Worm (Caenorhabditis elegans) whole organism, L4 larva: Measurements from ENCODE around the gene K11H12.5.
A peak's percentile ranks its signal among the peaks of the same experiment; 100 is the strongest.

ENCODE experiments used
- F26F4.8 ChIP-seq: fragments of 200-800 bp; sonication (Bioruptor generic); conservative IDR thresholded peaks from 2 replicates; pipeline ENCODE4 v1.3.6; 2022; ENCODE audit warnings: missing genetic modification characterization, missing compliant biosample characterization
- F37D6.2 ChIP-seq: sonication (generic microtip); optimal IDR thresholded peaks from 2 replicates; lab custom pipeline; 2016; ENCODE audit warnings: mild to moderate bottlenecking, missing genetic modification characterization, missing compliant biosample characterization
- T20F7.1 ChIP-seq: fragments of 200-800 bp; sonication (Bioruptor generic); optimal IDR thresholded peaks from 2 replicates; lab custom pipeline; 2018; ENCODE audit warnings: mild to moderate bottlenecking, missing genetic modification characterization, missing compliant biosample characterization
- T26A8.4 ChIP-seq: fragments of 200-800 bp; sonication (Bioruptor generic); IDR thresholded peaks from 2 replicates; pipeline ENCODE4 v1.3.6; 2022; ENCODE audit warnings: missing genetic modification characterization, missing compliant biosample characterization
- Y105C5A.15 ChIP-seq: fragments of 200-800 bp; sonication (Bioruptor generic); IDR thresholded peaks from 2 replicates; pipeline ENCODE4 v1.3.6; 2022; ENCODE audit warnings: missing genetic modification characterization, missing compliant biosample characterization
- Y75B8A.6 ChIP-seq: fragments of 200-800 bp; sonication (Bioruptor generic); IDR thresholded peaks from 2 replicates; pipeline ENCODE4 v1.3.6; 2022; ENCODE audit warnings: missing genetic modification reagents, missing genetic modification characterization, missing compliant biosample characterization
- ZK337.2 ChIP-seq: fragments of 200-800 bp; sonication (Bioruptor generic); IDR thresholded peaks from 2 replicates; pipeline ENCODE4 v1.3.6; 2022; ENCODE audit warnings: missing genetic modification reagents, missing genetic modification characterization, missing compliant biosample characterization
- ZK546.5 ChIP-seq, 2 experiments: sonication (generic microtip); optimal IDR thresholded peaks; 2 replicates each; lab custom pipeline; 2017; ENCODE audit warnings: missing biosample characterization in 2 of 2, missing genetic modification characterization in 2 of 2
- aha-1 ChIP-seq: fragments of 150-350 bp; peaks from one replicate; lab custom pipeline; 2014; ENCODE audit warnings: missing biosample characterization, missing genetic modification characterization
- ama-1 ChIP-seq: fragments of 150-350 bp; optimal IDR thresholded peaks from 2 replicates; lab custom pipeline; 2014; ENCODE audit warnings: inconsistent platforms, mixed read lengths
- ceh-28 ChIP-seq: fragments of 150-350 bp; optimal IDR thresholded peaks from 2 replicates; lab custom pipeline; 2014; ENCODE audit warnings: missing biosample characterization, missing genetic modification reagents, missing genetic modification characterization
- ceh-44 ChIP-seq: fragments of 200-800 bp; sonication (Bioruptor generic); IDR thresholded peaks from 2 replicates; pipeline ENCODE4 v1.3.6; 2022; ENCODE audit warnings: missing genetic modification reagents, missing genetic modification characterization, missing compliant biosample characterization
- ceh-82 ChIP-seq: sonication (generic microtip); optimal IDR thresholded peaks from 2 replicates; lab custom pipeline; 2017; ENCODE audit warnings: missing biosample characterization, missing genetic modification characterization
- ces-1 ChIP-seq: fragments of 150-350 bp; sonication (generic microtip); optimal IDR thresholded peaks from 4 replicates; lab custom pipeline; 2014; ENCODE audit warnings: missing biosample characterization, missing genetic modification reagents, missing genetic modification characterization
- cey-2 ChIP-seq: sonication (generic microtip); optimal IDR thresholded peaks from 3 replicates; lab custom pipeline; 2017; ENCODE audit warnings: missing genetic modification characterization, mild to moderate bottlenecking, missing compliant biosample characterization, antibody characterized with exemption, borderline replicate concordance; ENCODE audit not compliant: insufficient read depth
- daf-12 ChIP-seq: fragments of 150-350 bp; optimal IDR thresholded peaks from 2 replicates; lab custom pipeline; 2014; ENCODE audit warnings: missing biosample characterization, missing genetic modification reagents, missing genetic modification characterization
- daf-16 ChIP-seq, 3 experiments: sonication (generic microtip); optimal IDR thresholded peaks; 2 replicates each; lab custom pipeline; 2016 to 2017; ENCODE audit warnings: missing genetic modification characterization in 3 of 3, missing genetic modification reagents in 3 of 3, mild to moderate bottlenecking in 2 of 3, missing compliant biosample characterization in 2 of 3, missing biosample characterization in 1 of 3, moderate library complexity in 1 of 3
- daf-8 ChIP-seq: fragments of 200-800 bp; sonication (Bioruptor generic); IDR thresholded peaks from 2 replicates; pipeline ENCODE4 v1.3.6; 2022; ENCODE audit warnings: missing genetic modification characterization, missing compliant biosample characterization
- dve-1 ChIP-seq: sonication (generic microtip); optimal IDR thresholded peaks from 2 replicates; lab custom pipeline; 2017; ENCODE audit warnings: antibody characterized with exemption, mild to moderate bottlenecking, missing genetic modification characterization, missing compliant biosample characterization; ENCODE audit not compliant: insufficient read depth
- egl-43 ChIP-seq: fragments of 200-800 bp; sonication (Bioruptor generic); IDR thresholded peaks from 2 replicates; pipeline ENCODE4 v1.3.6; 2022; ENCODE audit warnings: missing genetic modification reagents, missing genetic modification characterization, missing compliant biosample characterization
- fkh-10 ChIP-seq: fragments of 150-350 bp; optimal IDR thresholded peaks from 2 replicates; lab custom pipeline; 2014; ENCODE audit warnings: missing biosample characterization, missing genetic modification reagents, missing genetic modification characterization
- gei-8 ChIP-seq: fragments of 200-800 bp; sonication (Bioruptor generic); optimal IDR thresholded peaks from 2 replicates; lab custom pipeline; 2018; ENCODE audit warnings: mild to moderate bottlenecking, missing genetic modification characterization, missing compliant biosample characterization
- hif-1 ChIP-seq, 2 experiments: sonication (generic microtip); optimal IDR thresholded peaks; 2 replicates each; lab custom pipeline; 2016 to 2017; ENCODE audit warnings: missing compliant biosample characterization in 2 of 2, missing genetic modification characterization in 2 of 2, missing genetic modification reagents in 2 of 2, missing genotype in 2 of 2, mild to moderate bottlenecking in 1 of 2
- hmg-1.1 ChIP-seq: fragments of 200-800 bp; sonication (Bioruptor generic); IDR thresholded peaks from 2 replicates; pipeline ENCODE4 v1.3.6; 2022; ENCODE audit warnings: missing genetic modification reagents, missing genetic modification characterization, missing compliant biosample characterization
- jun-1 ChIP-seq: fragments of 150-350 bp; optimal IDR thresholded peaks from 2 replicates; lab custom pipeline; 2014; ENCODE audit warnings: missing biosample characterization, missing genetic modification reagents, missing genetic modification characterization
- lin-15B ChIP-seq: fragments of 150-350 bp; sonication (generic microtip); optimal IDR thresholded peaks from 3 replicates; lab custom pipeline; 2014; ENCODE audit warnings: missing biosample characterization, missing genetic modification characterization
- lin-39 ChIP-seq: fragments of 150-350 bp; optimal IDR thresholded peaks from 2 replicates; lab custom pipeline; 2014; ENCODE audit warnings: missing biosample characterization, missing genetic modification reagents, missing genetic modification characterization
- lsy-2 ChIP-seq, 2 experiments: fragments of 150-350 bp in 1 of 2; sonication (generic microtip) in 1 of 2; optimal IDR thresholded peaks; 2 replicates each; lab custom pipeline; 2014 to 2017; ENCODE audit warnings: missing biosample characterization in 2 of 2, missing genetic modification characterization in 2 of 2
- madf-5 ChIP-seq, 2 experiments: fragments of 200-800 bp; sonication (Bioruptor generic); IDR thresholded peaks; 2 replicates each; pipeline ENCODE4 v1.3.6; 2022; ENCODE audit warnings: missing compliant biosample characterization in 2 of 2, missing genetic modification characterization in 2 of 2
- mes-2 ChIP-seq: sonication (generic microtip); optimal IDR thresholded peaks from 2 replicates; lab custom pipeline; 2016; ENCODE audit warnings: missing genotype, mild to moderate bottlenecking, missing genetic modification characterization, missing compliant biosample characterization; ENCODE audit not compliant: poor library complexity, severe bottlenecking
- mxl-2 ChIP-seq: fragments of 200-800 bp; sonication (Bioruptor generic); conservative IDR thresholded peaks from 2 replicates; pipeline ENCODE4 v1.3.6; 2022; ENCODE audit warnings: missing genetic modification reagents, missing genetic modification characterization, missing compliant biosample characterization
- mxl-3 ChIP-seq: fragments of 200-800 bp; sonication (Bioruptor generic); optimal IDR thresholded peaks from 2 replicates; lab custom pipeline; 2018; ENCODE audit warnings: mild to moderate bottlenecking, missing genetic modification characterization, missing compliant biosample characterization
- nhr-42 ChIP-seq: fragments of 200-800 bp; sonication (Bioruptor generic); IDR thresholded peaks from 2 replicates; pipeline ENCODE4 v1.3.6; 2022; ENCODE audit warnings: missing genetic modification characterization, missing compliant biosample characterization
- nhr-48 ChIP-seq: sonication (generic microtip); optimal IDR thresholded peaks from 2 replicates; lab custom pipeline; 2016; ENCODE audit warnings: mild to moderate bottlenecking, missing genetic modification characterization, missing compliant biosample characterization
- nhr-77 ChIP-seq: fragments of 150-350 bp; optimal IDR thresholded peaks from 2 replicates; lab custom pipeline; 2014; ENCODE audit warnings: missing biosample characterization, missing genetic modification characterization
- php-3 ChIP-seq: fragments of 200-800 bp; sonication (Bioruptor generic); IDR thresholded peaks from 2 replicates; pipeline ENCODE4 v1.3.6; 2022; ENCODE audit warnings: missing genetic modification reagents, missing genetic modification characterization, missing compliant biosample characterization
- rbr-2 ChIP-seq: sonication (generic microtip); optimal IDR thresholded peaks from 2 replicates; lab custom pipeline; 2016; ENCODE audit warnings: missing genotype, missing genetic modification characterization, missing compliant biosample characterization
- sdz-12 ChIP-seq: fragments of 200-800 bp; sonication (Bioruptor generic); optimal IDR thresholded peaks from 2 replicates; lab custom pipeline; 2018; ENCODE audit warnings: mild to moderate bottlenecking, missing genetic modification characterization, missing compliant biosample characterization
- skn-1 ChIP-seq: fragments of 150-350 bp; optimal IDR thresholded peaks from 2 replicates; lab custom pipeline; 2014; ENCODE audit warnings: missing biosample characterization, missing genetic modification characterization
- unc-62 ChIP-seq, 3 experiments: fragments of 150-350 bp in 1 of 3; sonication (generic microtip); optimal IDR thresholded peaks in 2 of 3; peaks in 1 of 3; 1 replicate in 1 of 3; 2 replicates in 2 of 3; lab custom pipeline; 2014 to 2017; ENCODE audit warnings: missing biosample characterization in 3 of 3, missing genetic modification characterization in 3 of 3, missing genetic modification reagents in 3 of 3, missing genotype in 1 of 3
- zag-1 ChIP-seq: fragments of 150-350 bp; optimal IDR thresholded peaks from 2 replicates; lab custom pipeline; 2014; ENCODE audit warnings: missing biosample characterization, missing genetic modification characterization
- zip-2 ChIP-seq: fragments of 150-350 bp; optimal IDR thresholded peaks from 2 replicates; lab custom pipeline; 2014; ENCODE audit warnings: missing biosample characterization, missing genetic modification characterization

The K11H12.5 gene

ce11 chrIV:657932-658331, 18.4 kb upstream of the K11H12.5 start (continued):
- TF ChIP-seq lin-39, result no peak
- TF ChIP-seq T26A8.4 (GFP tag; lab: Robert Waterston, UW), result peak; percentile 37; the same call in 1 of the 2 replicates

ce11 chrIV:658497-659177, 17.7 kb upstream of the K11H12.5 start:
- TF ChIP-seq zag-1 (tag; lab: Kevin White, UChicago) (no peak), nhr-42 (GFP tag; lab: Robert Waterston, UW) (no peak), madf-5 (GFP tag; IDR thresholded peaks at IDR 0.05; lab: Robert Waterston, UW) (no peak), F26F4.8 (no peak), ama-1 (lab: Kevin White, UChicago) (peak; percentile 69), daf-12 (tag; lab: Kevin White, UChicago) (no peak), daf-8 (GFP tag; lab: Robert Waterston, UW) (no peak), fkh-10 (GFP tag; lab: Kevin White, UChicago) (no peak), nhr-77 (tag; lab: Kevin White, UChicago) (no peak), nhr-48 (tag; lab: Kevin White, UChicago) (no peak), daf-16 (GFP tag; optimal IDR thresholded peaks at IDR 0.05; lab: Kevin White, UChicago) (no peak), daf-16 (tag; optimal IDR thresholded peaks at IDR 0.05; lab: Kevin White, UChicago) (peak; percentile 29), cey-2 (tag; lab: Kevin White, UChicago) (no peak), mes-2 (tag; lab: Kevin White, UChicago) (peak; percentile 2), gei-8 (GFP tag; lab: Kevin White, UChicago) (no peak), zip-2 (no peak), dve-1 (tag; lab: Kevin White, UChicago) (no peak), aha-1 (peak; percentile 85), ceh-44 (GFP tag; lab: Robert Waterston, UW) (no peak), lin-15B (tag; lab: Kevin White, UChicago) (no peak), T20F7.1 (GFP tag; lab: Kevin White, UChicago) (no peak), ces-1 (GFP tag; lab: Kevin White, UChicago) (no peak), F37D6.2 (tag; lab: Kevin White, UChicago) (no peak), ZK546.5 (tag; optimal IDR thresholded peaks at IDR 0.05; lab: Kevin White, UChicago) (no peak), php-3 (no peak), jun-1 (tag; lab: Kevin White, UChicago) (no peak), rbr-2 (tag; lab: Kevin White, UChicago) (no peak), egl-43 (GFP tag; lab: Robert Waterston, UW) (no peak), sdz-12 (no peak), mxl-2 (GFP tag; lab: Robert Waterston, UW) (no peak), mxl-3 (GFP tag; lab: Kevin White, UChicago) (no peak), T26A8.4 (GFP tag; lab: Robert Waterston, UW) (no peak), Y105C5A.15 (no peak), ceh-82 (tag; lab: Kevin White, UChicago) (no peak), lsy-2 (tag; optimal IDR thresholded peaks at IDR 0.05; lab: Kevin White, UChicago) (no peak), Y75B8A.6 (GFP tag; lab: Robert Waterston, UW) (no peak), unc-62 (GFP tag; optimal IDR thresholded peaks at IDR 0.05 in 1 of 2; lab: Kevin White, UChicago) (no peak), unc-62 (tag; optimal IDR thresholded peaks at IDR 0.05; lab: Kevin White, UChicago) (no peak), skn-1 (no peak), lin-39 (no peak), ceh-28 (tag; lab: Kevin White, UChicago) (no peak), ZK337.2 (no peak), hif-1 (tag; optimal IDR thresholded peaks at IDR 0.05; lab: Kevin White, UChicago) (peak in 1 of 2 experiments; percentile 15), hmg-1.1 (GFP tag; lab: Robert Waterston, UW) (no peak)
